Fruit fly (Drosophila melanogaster) whole organism, embryonic: ENCODE results near the gene Srp19.

ENCODE experiments used
- B-H1 ChIP-seq: fragments of 200-800 bp; sonication (Bioruptor generic); IDR thresholded peaks from 3 replicates; pipeline ENCODE4 v1.3.6; 2022; ENCODE audit warnings: missing biosample characterization, missing genetic modification characterization
- BEAF-32 ChIP-seq: fragments of 200-800 bp; sonication (Bioruptor generic); optimal IDR thresholded peaks from 3 replicates; lab custom pipeline; 2017; ENCODE audit warnings: missing biosample characterization, missing genetic modification characterization, mild to moderate bottlenecking, moderate library complexity, missing genetic modification reagents
- Bdp1 ChIP-seq: fragments of 200-800 bp; sonication (Bioruptor generic); optimal IDR thresholded peaks from 3 replicates; lab custom pipeline; 2016; ENCODE audit warnings: missing biosample characterization, missing genetic modification characterization
- CG10147 ChIP-seq: fragments of 200-800 bp; sonication (Bioruptor generic); optimal IDR thresholded peaks from 2 replicates; lab custom pipeline; 2019; ENCODE audit warnings: missing biosample characterization, mild to moderate bottlenecking, missing genetic modification characterization, moderate library complexity
- CG11696 ChIP-seq: fragments of 200-800 bp; sonication (Bioruptor generic); IDR thresholded peaks from 2 replicates; pipeline ENCODE4 v1.3.6; 2022; ENCODE audit warnings: missing biosample characterization, missing genetic modification characterization
- CG12299 ChIP-seq: fragments of 200-800 bp; sonication (Bioruptor generic); optimal IDR thresholded peaks from 2 replicates; lab custom pipeline; 2018; ENCODE audit warnings: missing biosample characterization, mild to moderate bottlenecking, missing genetic modification characterization
- CG1233 ChIP-seq: fragments of 200-800 bp; sonication (Bioruptor generic); optimal IDR thresholded peaks from 4 replicates; lab custom pipeline; 2018; ENCODE audit warnings: missing biosample characterization, mild to moderate bottlenecking, missing genetic modification characterization
- CG13296 ChIP-seq: fragments of 200-800 bp; sonication (Bioruptor generic); optimal IDR thresholded peaks from 3 replicates; lab custom pipeline; 2018; ENCODE audit warnings: missing biosample characterization, mild to moderate bottlenecking, missing genetic modification characterization
- CG16813 ChIP-seq: fragments of 200-800 bp; sonication (Bioruptor generic); IDR thresholded peaks from 3 replicates; pipeline ENCODE4 v1.3.6; 2022; ENCODE audit warnings: missing biosample characterization, missing genetic modification characterization; ENCODE audit not compliant: partially characterized antibody
- CG2889 ChIP-seq: fragments of 200-800 bp; sonication (Bioruptor generic); IDR thresholded peaks from 3 replicates; pipeline ENCODE4 v1.3.6; 2022; ENCODE audit warnings: missing biosample characterization, missing genetic modification characterization
- CG3407 ChIP-seq: fragments of 200-800 bp; sonication (Bioruptor generic); optimal IDR thresholded peaks from 2 replicates; lab custom pipeline; 2018; ENCODE audit warnings: missing biosample characterization, mild to moderate bottlenecking, missing genetic modification characterization
- CG4360 ChIP-seq: fragments of 200-800 bp; sonication (Bioruptor generic); IDR thresholded peaks from 2 replicates; pipeline ENCODE4 v1.3.6; 2022; ENCODE audit warnings: missing biosample characterization, missing genetic modification characterization
- CG4707 ChIP-seq: fragments of 200-800 bp; sonication (Bioruptor generic); optimal IDR thresholded peaks from 2 replicates; lab custom pipeline; 2018; ENCODE audit warnings: missing biosample characterization, mild to moderate bottlenecking, missing genetic modification characterization, moderate library complexity
- CG4854 ChIP-seq: fragments of 200-800 bp; sonication (Bioruptor generic); optimal IDR thresholded peaks from 2 replicates; lab custom pipeline; 2016; ENCODE audit warnings: missing biosample characterization, missing genetic modification characterization, inconsistent platforms
- CG6254 ChIP-seq: fragments of 200-800 bp; sonication (Bioruptor generic); optimal IDR thresholded peaks from 3 replicates; lab custom pipeline; 2017; ENCODE audit warnings: mild to moderate bottlenecking, missing biosample characterization, missing genetic modification reagents, missing genetic modification characterization
- CG6654 ChIP-seq: fragments of 200-800 bp; sonication (Bioruptor generic); optimal IDR thresholded peaks from 2 replicates; lab custom pipeline; 2017; ENCODE audit warnings: missing biosample characterization, mild to moderate bottlenecking, missing genetic modification characterization
- CG6854 ChIP-seq: fragments of 200-800 bp; sonication (Bioruptor generic); optimal IDR thresholded peaks from 3 replicates; lab custom pipeline; 2017; ENCODE audit warnings: missing biosample characterization, mild to moderate bottlenecking, missing genetic modification characterization
- CG7839 ChIP-seq: fragments of 200-800 bp; sonication (Bioruptor generic); optimal IDR thresholded peaks from 3 replicates; lab custom pipeline; 2018; ENCODE audit warnings: missing biosample characterization, mild to moderate bottlenecking, missing genetic modification characterization, moderate library complexity
- CTCF ChIP-seq: fragments of 200-800 bp; sonication (Bioruptor generic); optimal IDR thresholded peaks from 2 replicates; lab custom pipeline; 2017; ENCODE audit warnings: missing biosample characterization, mild to moderate bottlenecking, missing genetic modification characterization, moderate library complexity
- D19B ChIP-seq: fragments of 200-800 bp; sonication (Bioruptor generic); optimal IDR thresholded peaks from 2 replicates; lab custom pipeline; 2017; ENCODE audit warnings: missing biosample characterization, mild to moderate bottlenecking, missing genetic modification characterization
- Dfd ChIP-seq, 2 experiments: fragments of >200 bp; optimal IDR thresholded peaks; 2 replicates each; lab custom pipeline; 2017; ENCODE audit warnings: missing biosample characterization in 2 of 2, missing genetic modification characterization in 2 of 2
- Drgx ChIP-seq: fragments of 200-800 bp; sonication (Bioruptor generic); IDR thresholded peaks from 2 replicates; pipeline ENCODE4 v1.3.6; 2022; ENCODE audit warnings: missing biosample characterization, missing genetic modification characterization
- Ets97D ChIP-seq: fragments of 200-800 bp; sonication (Bioruptor generic); optimal IDR thresholded peaks from 3 replicates; lab custom pipeline; 2016; ENCODE audit warnings: missing biosample characterization, missing genetic modification characterization
- Fer2 ChIP-seq: fragments of 200-800 bp; sonication (Bioruptor generic); optimal IDR thresholded peaks from 2 replicates; lab custom pipeline; 2018; ENCODE audit warnings: missing biosample characterization, mild to moderate bottlenecking, missing genetic modification characterization, moderate library complexity
- Mrtf ChIP-seq: fragments of 200-800 bp; sonication (Bioruptor generic); IDR thresholded peaks from 3 replicates; pipeline ENCODE4 v1.3.6; 2022; ENCODE audit warnings: missing biosample characterization, missing genetic modification characterization
- Neu2 ChIP-seq: fragments of 200-800 bp; sonication (Bioruptor generic); optimal IDR thresholded peaks from 3 replicates; lab custom pipeline; 2016; ENCODE audit warnings: missing biosample characterization, missing genetic modification characterization, borderline replicate concordance
- Pdp1 ChIP-seq, 2 experiments: fragments of 200-800 bp; sonication (Bioruptor generic); optimal IDR thresholded peaks; 3 replicates each; lab custom pipeline; 2016; ENCODE audit warnings: missing biosample characterization in 2 of 2, missing genetic modification characterization in 2 of 2, mild to moderate bottlenecking in 1 of 2, moderate library complexity in 1 of 2
- bsh ChIP-seq, 2 experiments: fragments of 200-800 bp; sonication (Bioruptor generic); optimal IDR thresholded peaks; 2 replicates each; lab custom pipeline; 2017 to 2018; ENCODE audit warnings: mild to moderate bottlenecking in 2 of 2, missing biosample characterization in 2 of 2, missing genetic modification characterization in 2 of 2, moderate library complexity in 1 of 2
- btn ChIP-seq: fragments of 200-800 bp; sonication (Bioruptor generic); optimal IDR thresholded peaks from 2 replicates; lab custom pipeline; 2016; ENCODE audit warnings: missing biosample characterization, missing genetic modification characterization
- cad ChIP-seq: fragments of >200 bp; optimal IDR thresholded peaks from 2 replicates; lab custom pipeline; 2017; ENCODE audit warnings: missing biosample characterization, missing genetic modification characterization
- chif ChIP-seq, 2 experiments: fragments of 200-800 bp; sonication (Bioruptor generic); optimal IDR thresholded peaks; 3 replicates each; lab custom pipeline; 2016; ENCODE audit warnings: missing biosample characterization in 2 of 2, missing genetic modification characterization in 2 of 2
- corto ChIP-seq: fragments of 200-800 bp; sonication (Bioruptor generic); optimal IDR thresholded peaks from 2 replicates; lab custom pipeline; 2016; ENCODE audit warnings: missing biosample characterization, mild to moderate bottlenecking, missing genetic modification characterization, moderate library complexity
- croc ChIP-seq: fragments of 200-800 bp; sonication (Bioruptor generic); conservative IDR thresholded peaks from 3 replicates; pipeline ENCODE4 v1.3.6; 2022; ENCODE audit warnings: missing biosample characterization, missing genetic modification characterization
- cwo ChIP-seq: fragments of 200-800 bp; sonication (Bioruptor generic); optimal IDR thresholded peaks from 3 replicates; lab custom pipeline; 2017; ENCODE audit warnings: missing biosample characterization, missing genetic modification characterization, mild to moderate bottlenecking, moderate library complexity, missing genetic modification reagents
- dimm ChIP-seq: fragments of 200-800 bp; sonication (Bioruptor generic); IDR thresholded peaks from 2 replicates; pipeline ENCODE4 v1.3.6; 2022; ENCODE audit warnings: missing biosample characterization, missing genetic modification characterization
- dpn ChIP-seq, 2 experiments: fragments of 200-800 bp; sonication (Bioruptor generic); optimal IDR thresholded peaks; 3 replicates each; lab custom pipeline; 2016; ENCODE audit warnings: missing biosample characterization in 2 of 2, missing genetic modification characterization in 2 of 2
- gcm2 ChIP-seq: fragments of 200-800 bp; sonication (Bioruptor generic); optimal IDR thresholded peaks from 2 replicates; lab custom pipeline; 2016; ENCODE audit warnings: missing biosample characterization, missing genetic modification characterization
- gro ChIP-seq: fragments of 200-800 bp; sonication (Bioruptor generic); optimal IDR thresholded peaks from 2 replicates; lab custom pipeline; 2016; ENCODE audit warnings: missing biosample characterization, missing genetic modification characterization
- gt ChIP-seq: fragments of 200-800 bp; sonication (Bioruptor generic); IDR thresholded peaks from 2 replicates; pipeline ENCODE4 v1.3.6; 2022; ENCODE audit warnings: missing biosample characterization, missing genetic modification characterization
- her ChIP-seq: fragments of 200-800 bp; sonication (Bioruptor generic); optimal IDR thresholded peaks from 2 replicates; lab custom pipeline; 2016; ENCODE audit warnings: missing biosample characterization, missing genetic modification characterization
- lmd ChIP-seq: fragments of 200-800 bp; sonication (Bioruptor generic); IDR thresholded peaks from 2 replicates; pipeline ENCODE4 v1.3.6; 2022; ENCODE audit warnings: missing biosample characterization, missing genetic modification characterization
- lov ChIP-seq, 2 experiments: fragments of 200-800 bp in 1 of 2; fragments of >200 bp in 1 of 2; sonication (Bioruptor generic) in 1 of 2; IDR thresholded peaks in 1 of 2; optimal IDR thresholded peaks in 1 of 2; 2 replicates in 1 of 2; 3 replicates in 1 of 2; pipeline versions ENCODE4 v1.3.6 to Lab custom; 2017 to 2022; ENCODE audit warnings: missing biosample characterization in 1 of 2, missing genetic modification characterization in 1 of 2
- oc ChIP-seq: fragments of 200-800 bp; sonication (Bioruptor generic); optimal IDR thresholded peaks from 2 replicates; lab custom pipeline; 2018; ENCODE audit warnings: missing biosample characterization, mild to moderate bottlenecking, missing genetic modification characterization, moderate library complexity
- pb ChIP-seq: fragments of 200-800 bp; sonication (Bioruptor generic); optimal IDR thresholded peaks from 3 replicates; lab custom pipeline; 2016; ENCODE audit warnings: missing biosample characterization, missing genetic modification characterization
- scrt ChIP-seq: fragments of 200-800 bp; sonication (Bioruptor generic); optimal IDR thresholded peaks from 2 replicates; lab custom pipeline; 2018; ENCODE audit warnings: missing biosample characterization, mild to moderate bottlenecking, missing genetic modification characterization, moderate library complexity
- sqz ChIP-seq: fragments of 200-800 bp; sonication (Bioruptor generic); optimal IDR thresholded peaks from 3 replicates; lab custom pipeline; 2018; ENCODE audit warnings: missing biosample characterization, mild to moderate bottlenecking, missing genetic modification characterization
- sr ChIP-seq: fragments of 200-800 bp; sonication (Bioruptor generic); IDR thresholded peaks from 3 replicates; pipeline ENCODE4 v1.3.6; 2022; ENCODE audit warnings: missing biosample characterization, missing genetic modification characterization
- stwl ChIP-seq: fragments of 200-800 bp; sonication (Bioruptor generic); optimal IDR thresholded peaks from 3 replicates; lab custom pipeline; 2018; ENCODE audit warnings: missing biosample characterization, mild to moderate bottlenecking, missing genetic modification characterization, moderate library complexity
- trem ChIP-seq: fragments of 200-800 bp; optimal IDR thresholded peaks from 3 replicates; lab custom pipeline; 2019; ENCODE audit warnings: missing biosample characterization, mild to moderate bottlenecking, missing genetic modification characterization, moderate library complexity
- unc-4 ChIP-seq: fragments of 200-800 bp; sonication (Bioruptor generic); IDR thresholded peaks from 2 replicates; pipeline ENCODE4 v1.3.6; 2022; ENCODE audit warnings: missing biosample characterization, missing genetic modification characterization; ENCODE audit not compliant: partially characterized antibody

The Srp19 gene

dm6 chr3L:7381359-7381976, 33.6 kb upstream of the Srp19 start, which contains the start of the genes SMSr and smid (continued):
- TF ChIP-seq oc (tag; lab: Kevin White, UChicago) (no peak), CG12299 (tag; lab: Kevin White, UChicago) (no peak), gt (no peak), CG7839 (tag; lab: Kevin White, UChicago) (peak; percentile 66), B-H1 (GFP tag; lab: Robert Waterston, UW) (no peak; the same call in 2 of the 3 replicates), Drgx (GFP tag; lab: Robert Waterston, UW) (no peak), Bdp1 (GFP tag; lab: Kevin White, UChicago) (peak; percentile 57), unc-4 (GFP tag; lab: Robert Waterston, UW) (peak; percentile 91), croc (GFP tag; lab: Robert Waterston, UW) (no peak; the same call in 2 of the 3 replicates), scrt (peak; percentile 55), CG6654 (no peak), Neu2 (GFP tag; lab: Kevin White, UChicago) (no peak), lmd (GFP tag; lab: Robert Waterston, UW) (peak; percentile 51; the same call in 1 of the 2 replicates), CG6254 (GFP tag; lab: Kevin White, UChicago) (no peak), Pdp1 (GFP tag; optimal IDR thresholded peaks at IDR 0.05; lab: Kevin White, UChicago) (peak; percentile 29 to 46), btn (no peak), CG6854 (no peak), D19B (GFP tag; lab: Kevin White, UChicago) (peak; percentile 6), CG13296 (GFP tag; lab: Kevin White, UChicago) (no peak), cwo (peak; percentile 26), CG4360 (GFP tag; lab: Robert Waterston, UW) (no peak), Dfd (GFP tag; optimal IDR thresholded peaks at IDR 0.05; lab: Kevin White, UChicago) (peak in 1 of 2 experiments; percentile 52), cad (no peak), dimm (GFP tag; lab: Robert Waterston, UW) (no peak), BEAF-32 (GFP tag; lab: Kevin White, UChicago) (peak; percentile 97), CG4854 (GFP tag; lab: Kevin White, UChicago) (peak; percentile 52), Mrtf (no peak), corto (peak; percentile 34), sr (GFP tag; lab: Robert Waterston, UW) (no peak), CTCF (GFP tag; lab: Kevin White, UChicago) (peak; percentile 52), Ets97D (GFP tag; lab: Kevin White, UChicago) (peak; percentile 70), bsh (GFP tag; optimal IDR thresholded peaks at IDR 0.05; lab: Kevin White, UChicago) (peak in 1 of 2 experiments; percentile 47), gro (no peak), dpn (GFP tag; optimal IDR thresholded peaks at IDR 0.05; lab: Kevin White, UChicago) (peak; percentile 63 to 65), CG10147 (GFP tag; lab: Kevin White, UChicago) (peak; percentile 44), sqz (GFP tag; lab: Kevin White, UChicago) (peak; percentile 25), chif (GFP tag; optimal IDR thresholded peaks at IDR 0.05; lab: Kevin White, UChicago) (peak; percentile 4 to 63), CG1233 (GFP tag; lab: Kevin White, UChicago) (no peak), CG4707 (GFP tag; lab: Kevin White, UChicago) (no peak), CG2889 (GFP tag; lab: Robert Waterston, UW) (no peak), stwl (tag; lab: Kevin White, UChicago) (peak; percentile 66), lov (optimal IDR thresholded peaks at IDR 0.05; lab: Kevin White, UChicago) (no peak), lov (GFP tag; IDR thresholded peaks at IDR 0.05; lab: Robert Waterston, UW) (no peak), CG11696 (GFP tag; lab: Robert Waterston, UW) (no peak), CG3407 (GFP tag; lab: Kevin White, UChicago) (peak; percentile 21), gcm2 (GFP tag; lab: Kevin White, UChicago) (no peak), pb (GFP tag; lab: Kevin White, UChicago) (no peak), trem (tag; lab: Kevin White, UChicago) (peak; percentile 85), CG16813 (GFP tag; lab: Robert Waterston, UW) (peak; percentile 91), Fer2 (tag; lab: Kevin White, UChicago) (no peak), her (GFP tag; lab: Kevin White, UChicago) (no peak)
